Worm (Caenorhabditis elegans) whole organism, L2 larva: ENCODE data around the gene exos-8.

ENCODE experiments used
- ZK546.5 ChIP-seq: sonication (generic microtip); optimal IDR thresholded peaks from 2 replicates; lab custom pipeline; 2017; ENCODE audit warnings: missing biosample characterization, missing genetic modification characterization
- elt-3 ChIP-seq: sonication (generic microtip); optimal IDR thresholded peaks from 2 replicates; lab custom pipeline; 2017; ENCODE audit warnings: missing biosample characterization, missing genetic modification characterization
- lin-39 ChIP-seq: fragments of 150-350 bp; optimal IDR thresholded peaks from 2 replicates; lab custom pipeline; 2014; ENCODE audit warnings: missing biosample characterization, missing genetic modification reagents, missing genetic modification characterization
- unc-39 ChIP-seq: fragments of 150-350 bp; optimal IDR thresholded peaks from 2 replicates; lab custom pipeline; 2014; ENCODE audit warnings: missing biosample characterization, missing genetic modification characterization
- ztf-11 ChIP-seq: sonication (generic microtip); optimal IDR thresholded peaks from 2 replicates; lab custom pipeline; 2017; ENCODE audit warnings: missing biosample characterization, missing genetic modification characterization

ce11 chrII:6752850-6753249 is 11.4 kb downstream of the exos-8 start, which contains the start of gene F41G3.21:
- TF ChIP-seq lin-39 (tag; lab: Kevin White, UChicago) (no peak), elt-3 (tag; lab: Kevin White, UChicago) (no peak), unc-39 (tag; lab: Kevin White, UChicago) (no peak), ztf-11 (tag; lab: Kevin White, UChicago) (no peak), ZK546.5 (tag; lab: Kevin White, UChicago) (no peak)
